Worm (Caenorhabditis elegans): ENCODE results near the gene mrps-11.

mrps-11 gene

DNA sequence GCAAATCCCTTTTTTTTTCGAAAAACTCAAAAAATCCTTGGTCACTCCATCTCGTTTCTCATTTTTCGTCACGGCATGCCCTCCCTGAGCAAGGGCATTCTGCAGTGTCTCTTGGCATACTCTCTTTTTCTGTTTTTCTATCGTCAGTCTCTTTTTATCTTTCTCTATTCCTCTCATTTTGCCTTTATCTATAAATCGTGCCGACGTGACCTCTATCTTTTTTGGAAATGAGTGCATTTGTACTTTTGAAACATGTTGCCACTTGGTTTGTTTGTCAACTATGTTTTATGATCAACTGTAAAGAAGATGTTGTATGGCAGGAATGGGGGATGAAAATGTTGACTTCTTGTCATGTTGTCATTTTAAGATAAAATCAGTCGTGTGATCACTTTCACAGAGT, 34.5 kb upstream of the mrps-11 start (continued):
- TF ChIP-seq skn-1 (tag; optimal IDR thresholded peaks at IDR 0.05) (no peak), jun-1 (tag; optimal IDR thresholded peaks at IDR 0.05) (peak; percentile 44), fos-1 (tag; optimal IDR thresholded peaks at IDR 0.05) (no peak), lin-15B (tag; optimal IDR thresholded peaks at IDR 0.05) (peak; percentile 12), nhr-25 (tag; optimal IDR thresholded peaks at IDR 0.05) (peak; percentile 91), nhr-23 (tag; optimal IDR thresholded peaks at IDR 0.05) (peak; percentile 16), hmg-11 (tag; optimal IDR thresholded peaks at IDR 0.05) (peak; percentile 48)

DNA sequence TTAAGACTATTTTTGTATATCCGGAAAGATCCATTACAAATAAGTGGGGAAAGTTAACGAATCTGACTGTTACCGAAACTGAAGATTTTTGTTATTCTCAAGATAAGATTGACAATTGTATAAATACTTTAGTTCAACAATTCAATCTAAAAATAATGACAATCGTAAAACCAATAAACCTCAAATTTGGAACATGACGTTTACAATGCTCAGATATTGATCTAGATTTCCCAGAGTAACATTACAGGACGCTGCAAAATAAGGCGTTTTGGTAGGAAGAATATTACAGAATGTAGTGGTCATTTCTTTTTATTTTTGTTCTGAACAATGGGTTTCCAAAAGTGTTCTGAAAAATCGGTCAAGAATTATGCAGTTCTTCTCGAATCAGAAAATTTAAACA, 32.3 kb upstream of the mrps-11 start, which contains the start of gene F45D3.1:
TSS of gene F45D3.1 (plus strand) at position 301 of the 400 bp plus-strand sequence.
- TF ChIP-seq nhr-28 (tag; optimal IDR thresholded peaks at IDR 0.05) (no peak), elt-1 (tag; optimal IDR thresholded peaks at IDR 0.05) (no peak), fkh-2 (tag; optimal IDR thresholded peaks at IDR 0.05) (no peak), fkh-10 (GFP tag; optimal IDR thresholded peaks at IDR 0.05) (no peak)

DNA sequence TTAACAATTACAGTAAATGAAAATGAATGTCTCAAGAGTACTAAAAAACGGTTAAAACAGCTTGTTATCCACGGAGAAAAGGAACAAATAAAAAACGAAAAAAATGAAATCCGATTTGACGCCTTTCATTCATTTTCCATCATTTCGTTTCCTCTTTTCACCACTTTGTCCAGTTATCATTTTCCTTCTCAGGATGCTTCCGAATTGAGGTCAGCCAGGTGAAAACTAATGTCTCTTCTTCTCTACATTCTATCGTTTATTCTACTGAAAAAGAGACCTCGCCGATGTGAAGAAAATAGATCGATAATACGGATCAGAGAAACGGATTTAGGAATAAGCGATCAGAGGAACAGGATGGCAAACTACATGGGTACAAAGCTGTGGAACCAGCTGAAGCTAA, 31.7 kb upstream of the mrps-11 start:
- no peak for TF ChIP-seq nhr-237 (tag; optimal IDR thresholded peaks at IDR 0.05)
- TF ChIP-seq unc-39 (tag; optimal IDR thresholded peaks at IDR 0.05), result no peak
- no peak for TF ChIP-seq nhr-28 (tag; optimal IDR thresholded peaks at IDR 0.05)
- TF ChIP-seq nhr-11 (tag; optimal IDR thresholded peaks at IDR 0.05), result no peak
- peak; percentile 50 for TF ChIP-seq nhr-23 (tag; optimal IDR thresholded peaks at IDR 0.05)
- no peak for TF ChIP-seq eor-1 (tag; optimal IDR thresholded peaks at IDR 0.05)
- no peak for TF ChIP-seq nhr-76 (tag; optimal IDR thresholded peaks at IDR 0.05)
- no peak for TF ChIP-seq elt-1 (tag; optimal IDR thresholded peaks at IDR 0.05)

DNA sequence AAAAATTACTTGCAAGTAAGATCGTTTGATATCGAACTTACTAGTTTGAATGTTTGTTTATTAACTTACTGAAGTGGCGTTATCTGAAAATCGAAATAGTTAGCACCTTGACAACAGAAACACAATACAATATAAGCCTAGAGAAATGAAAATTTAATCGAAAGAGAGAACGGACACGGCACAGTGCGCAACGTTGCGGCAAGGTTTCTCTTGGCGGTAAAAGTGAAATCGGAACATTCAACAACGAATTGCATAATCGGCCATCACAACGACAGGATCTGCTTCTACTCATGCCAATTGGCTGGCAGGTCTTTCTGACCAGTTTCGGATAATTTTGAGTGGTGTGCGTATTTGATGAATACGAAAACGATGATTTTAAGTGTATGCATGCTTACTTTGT, 31.1 kb upstream of the mrps-11 start, which contains the start of gene dyf-4:
TSS of gene dyf-4 (minus strand) at position 213 of the 400 bp plus-strand sequence.
- TF ChIP-seq nhr-25 (tag; optimal IDR thresholded peaks at IDR 0.05) (peak; percentile 27), ztf-4 (tag; optimal IDR thresholded peaks at IDR 0.05) (no peak), ZK546.5 (tag; optimal IDR thresholded peaks at IDR 0.05) (no peak)

DNA sequence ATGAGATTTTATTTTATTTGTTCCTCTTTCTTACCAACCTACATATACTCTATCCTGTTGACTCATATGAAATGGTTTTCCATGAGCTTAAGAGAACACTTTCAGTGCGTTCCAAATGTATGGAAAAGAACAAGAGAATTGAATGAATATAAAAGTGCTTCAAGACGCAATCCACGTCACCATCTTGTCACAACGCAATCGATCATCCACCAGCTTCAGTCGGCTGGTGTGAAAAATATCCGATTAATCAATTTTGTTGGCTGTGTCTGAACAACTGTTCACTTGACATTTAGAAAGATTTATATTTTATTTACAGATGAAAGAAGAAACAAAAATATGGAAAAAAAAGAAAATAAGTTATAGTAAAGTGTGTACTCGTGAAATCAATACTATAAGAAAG, 28.9 kb upstream of the mrps-11 start:
- TF ChIP-seq zag-1 (tag; optimal IDR thresholded peaks at IDR 0.05), result no peak
- TF ChIP-seq lin-39 (tag; optimal IDR thresholded peaks at IDR 0.05), result peak; percentile 59

DNA sequence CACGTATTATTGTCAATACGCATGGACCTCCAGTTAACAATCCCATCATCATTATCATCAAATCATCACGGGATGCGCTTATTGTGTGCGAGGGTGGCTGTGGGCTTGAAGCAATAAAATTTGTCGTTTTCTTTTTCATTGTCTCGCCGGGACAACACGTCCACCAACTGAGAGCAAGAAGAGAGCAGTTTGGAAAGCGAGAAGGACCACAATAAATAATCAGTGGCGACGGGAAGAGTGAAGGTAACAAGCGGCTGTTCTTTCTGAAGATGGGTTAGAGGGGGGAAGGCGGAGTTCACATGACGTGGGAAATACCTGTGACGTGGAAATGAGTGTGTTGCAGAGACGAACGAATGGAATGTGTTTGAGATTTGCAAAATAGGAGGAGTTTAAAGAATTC, 24.3 kb upstream of the mrps-11 start:
- TF ChIP-seq egl-5 (tag; optimal IDR thresholded peaks at IDR 0.05) (peak; percentile 93), nfya-1 (tag; optimal IDR thresholded peaks at IDR 0.05; ENCODE audit: insufficient read depth) (peak; percentile 22), ama-1 (optimal IDR thresholded peaks at IDR 0.05) (peak; percentile 4), fkh-10 (GFP tag; optimal IDR thresholded peaks at IDR 0.05) (no peak), lin-39 (tag; optimal IDR thresholded peaks at IDR 0.05) (peak; percentile 47)

DNA sequence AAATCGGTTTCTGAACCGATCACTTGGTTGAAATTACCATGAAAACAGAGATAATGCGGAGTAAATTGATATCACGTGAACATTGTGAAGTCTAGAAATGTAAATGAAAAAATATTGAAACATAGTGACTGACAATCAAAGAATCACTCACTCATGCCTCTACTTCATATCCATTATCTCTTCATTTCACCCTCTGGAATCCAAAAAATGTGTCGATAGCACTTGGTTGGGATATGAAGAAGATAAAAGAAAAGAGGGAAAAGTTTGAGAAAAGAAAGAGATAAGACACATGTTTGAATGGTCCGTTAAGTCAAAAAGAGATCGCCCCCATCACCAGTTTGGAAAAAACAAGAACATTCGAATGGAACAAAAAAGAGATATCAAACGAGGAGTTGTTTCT, 23.3 kb upstream of the mrps-11 start:
- TF ChIP-seq nfya-1 (tag; optimal IDR thresholded peaks at IDR 0.05; ENCODE audit: insufficient read depth) (peak; percentile 20), mdl-1 (tag; optimal IDR thresholded peaks at IDR 0.05) (no peak), sea-2 (GFP tag; optimal IDR thresholded peaks at IDR 0.05) (no peak), lin-39 (tag; optimal IDR thresholded peaks at IDR 0.05) (no peak)

DNA sequence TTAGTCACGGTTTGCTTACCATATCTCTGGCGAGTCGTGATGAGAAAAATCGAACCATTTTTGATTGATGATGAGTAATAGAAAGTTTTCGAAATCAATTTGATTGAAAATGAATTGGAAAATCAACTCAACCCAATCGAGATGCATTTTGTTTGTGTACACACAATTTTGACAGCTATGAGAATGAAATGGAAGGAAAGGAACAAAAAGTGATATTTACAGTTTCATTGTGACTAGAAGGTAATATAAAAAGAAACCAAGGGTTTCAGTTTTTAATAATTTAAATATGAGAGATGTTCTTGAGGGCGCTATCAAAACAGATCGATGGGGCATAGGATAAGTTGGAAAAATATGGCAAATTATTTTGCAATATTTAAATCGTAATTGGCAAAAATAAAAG, 22.7 kb upstream of the mrps-11 start, which contains the start of gene cal-1:
TSS of gene cal-1 (minus strand) at position 101 of the 400 bp plus-strand sequence.
- TF ChIP-seq snpc-4 (tag; optimal IDR thresholded peaks at IDR 0.05), result no peak
- no peak for TF ChIP-seq jun-1 (tag; optimal IDR thresholded peaks at IDR 0.05)
- no peak for TF ChIP-seq ceh-16 (tag; optimal IDR thresholded peaks at IDR 0.05)
- no peak for TF ChIP-seq unc-62 (GFP tag; optimal IDR thresholded peaks at IDR 0.05)
- no peak for TF ChIP-seq daf-12 (tag; optimal IDR thresholded peaks at IDR 0.05)
- no peak for TF ChIP-seq elt-3 (tag; optimal IDR thresholded peaks at IDR 0.05)
- no peak for TF ChIP-seq nhr-25 (tag; optimal IDR thresholded peaks at IDR 0.05)
- no peak for TF ChIP-seq aly-2 (tag; optimal IDR thresholded peaks at IDR 0.05)
